Worm (Caenorhabditis elegans) whole organism, early embryonic: ENCODE measurements around the gene seb-3.

Experiments
- B0310.2 ChIP-seq: sonication (generic microtip); optimal IDR thresholded peaks from 2 replicates; lab custom pipeline; 2016; ENCODE audit warnings: mild to moderate bottlenecking, missing genetic modification characterization, missing compliant biosample characterization
- F13C5.2 ChIP-seq: sonication (generic microtip); optimal IDR thresholded peaks from 2 replicates; lab custom pipeline; 2017; ENCODE audit warnings: mild to moderate bottlenecking, missing genetic modification characterization, inconsistent platforms, missing compliant biosample characterization
- aly-1 ChIP-seq: sonication (generic microtip); optimal IDR thresholded peaks from 2 replicates; lab custom pipeline; 2016; ENCODE audit warnings: missing genetic modification characterization, missing compliant biosample characterization
- ama-1 ChIP-seq: fragments of 150-350 bp; optimal IDR thresholded peaks from 2 replicates; lab custom pipeline; 2014
- ceh-13 ChIP-seq: fragments of 200-800 bp; sonication (Bioruptor generic); optimal IDR thresholded peaks from 2 replicates; lab custom pipeline; 2018; ENCODE audit warnings: mild to moderate bottlenecking, missing genetic modification characterization, missing compliant biosample characterization
- ceh-36 ChIP-seq: sonication (generic microtip); optimal IDR thresholded peaks from 2 replicates; lab custom pipeline; 2016; ENCODE audit warnings: missing genetic modification characterization, inconsistent platforms, missing compliant biosample characterization
- ets-7 ChIP-seq: sonication (generic microtip); optimal IDR thresholded peaks from 2 replicates; lab custom pipeline; 2016; ENCODE audit warnings: missing genotype, missing genetic modification characterization, missing compliant biosample characterization
- flt-1 ChIP-seq: fragments of 200-800 bp; sonication (Bioruptor generic); IDR thresholded peaks from 2 replicates; pipeline ENCODE4 v1.3.6; 2022; ENCODE audit warnings: missing genetic modification characterization, missing compliant biosample characterization
- hmbx-1 ChIP-seq: sonication (generic microtip); optimal IDR thresholded peaks from 2 replicates; lab custom pipeline; 2016; ENCODE audit warnings: mild to moderate bottlenecking, missing genetic modification characterization, missing compliant biosample characterization
- hmg-4 ChIP-seq: fragments of 200-800 bp; sonication (Bioruptor generic); optimal IDR thresholded peaks from 2 replicates; lab custom pipeline; 2018; ENCODE audit warnings: mild to moderate bottlenecking, missing genetic modification characterization, missing compliant biosample characterization
- hnd-1 ChIP-seq: sonication (generic microtip); optimal IDR thresholded peaks from 2 replicates; lab custom pipeline; 2016; ENCODE audit warnings: missing genetic modification characterization, missing compliant biosample characterization
- pes-1 ChIP-seq: fragments of 200-800 bp; sonication (Bioruptor generic); IDR thresholded peaks from 2 replicates; pipeline ENCODE4 v1.3.6; 2022; ENCODE audit warnings: missing genetic modification reagents, missing genetic modification characterization, missing compliant biosample characterization
- scrt-1 ChIP-seq: fragments of 200-800 bp; sonication (Bioruptor generic); IDR thresholded peaks from 2 replicates; pipeline ENCODE4 v1.3.6; 2022; ENCODE audit warnings: missing genetic modification characterization, missing compliant biosample characterization
- sea-1 ChIP-seq: fragments of 200-800 bp; sonication (Bioruptor generic); conservative IDR thresholded peaks from 2 replicates; pipeline ENCODE4 v1.3.6; 2022; ENCODE audit warnings: missing genetic modification characterization, missing compliant biosample characterization
- tbx-11 ChIP-seq: fragments of 200-800 bp; sonication (Bioruptor generic); IDR thresholded peaks from 2 replicates; pipeline ENCODE4 v1.3.6; 2022; ENCODE audit warnings: missing genetic modification characterization, missing compliant biosample characterization
- tbx-37 ChIP-seq: fragments of 200-800 bp; sonication (Bioruptor generic); conservative IDR thresholded peaks from 2 replicates; pipeline ENCODE4 v1.3.6; 2022; ENCODE audit warnings: missing genetic modification reagents, missing genetic modification characterization, missing compliant biosample characterization
- tra-4 ChIP-seq: sonication (generic microtip); optimal IDR thresholded peaks from 2 replicates; lab custom pipeline; 2017; ENCODE audit warnings: missing genetic modification characterization, missing compliant biosample characterization

seb-3 gene

DNA sequence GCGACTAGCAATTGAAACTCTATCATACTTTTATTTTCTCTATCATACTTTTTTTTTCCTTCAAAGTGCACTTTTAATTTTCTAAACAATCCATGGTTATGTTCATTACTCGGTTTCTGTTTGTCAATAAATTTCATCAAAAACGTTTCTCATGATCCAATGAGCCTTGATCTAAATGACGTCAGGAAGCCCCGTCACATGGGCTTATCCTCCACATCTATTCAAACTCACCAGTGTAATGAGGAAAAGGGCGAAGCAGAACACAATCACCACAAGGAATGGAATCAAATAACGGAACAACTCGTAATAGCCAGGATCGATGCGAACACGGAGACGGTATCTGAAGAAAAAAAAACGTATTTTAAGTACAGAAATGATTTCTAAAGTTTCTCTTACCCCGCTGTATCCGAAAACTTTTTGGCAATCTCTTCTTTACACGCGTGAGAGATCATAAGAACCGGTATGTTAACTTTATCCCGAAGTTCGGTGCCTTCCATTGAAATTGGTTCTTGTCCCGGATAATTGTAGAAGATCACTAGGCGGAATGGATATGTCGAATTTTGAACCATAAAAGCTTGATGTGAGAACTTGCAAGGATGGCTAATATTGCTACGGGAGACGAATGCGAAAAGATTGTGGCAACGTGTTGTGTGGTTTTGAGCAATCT, 13.1 kb downstream of the seb-3 start:
- no peak for TF ChIP-seq hmg-4 (GFP tag; lab: Kevin White, UChicago)
- no peak for TF ChIP-seq flt-1
- TF ChIP-seq sea-1 (GFP tag; lab: Robert Waterston, UW), result no peak
- no peak for TF ChIP-seq scrt-1 (GFP tag; lab: Robert Waterston, UW)
- no peak for TF ChIP-seq ceh-13 (GFP tag; lab: Kevin White, UChicago)
- no peak for TF ChIP-seq tbx-11
- TF ChIP-seq hnd-1, result no peak
- TF ChIP-seq aly-1 (tag; lab: Kevin White, UChicago), result no peak
- no peak for TF ChIP-seq hmbx-1
- no peak for TF ChIP-seq ama-1 (lab: Kevin White, UChicago)
- TF ChIP-seq tra-4, result no peak
- no peak for TF ChIP-seq ceh-36
- TF ChIP-seq tbx-37 (GFP tag; lab: Robert Waterston, UW), result no peak
- no peak for TF ChIP-seq F13C5.2 (tag; lab: Kevin White, UChicago)
- no peak for TF ChIP-seq B0310.2 (tag; lab: Kevin White, UChicago)
- TF ChIP-seq ets-7, result no peak
- no peak for TF ChIP-seq pes-1 (GFP tag; lab: Robert Waterston, UW)

DNA sequence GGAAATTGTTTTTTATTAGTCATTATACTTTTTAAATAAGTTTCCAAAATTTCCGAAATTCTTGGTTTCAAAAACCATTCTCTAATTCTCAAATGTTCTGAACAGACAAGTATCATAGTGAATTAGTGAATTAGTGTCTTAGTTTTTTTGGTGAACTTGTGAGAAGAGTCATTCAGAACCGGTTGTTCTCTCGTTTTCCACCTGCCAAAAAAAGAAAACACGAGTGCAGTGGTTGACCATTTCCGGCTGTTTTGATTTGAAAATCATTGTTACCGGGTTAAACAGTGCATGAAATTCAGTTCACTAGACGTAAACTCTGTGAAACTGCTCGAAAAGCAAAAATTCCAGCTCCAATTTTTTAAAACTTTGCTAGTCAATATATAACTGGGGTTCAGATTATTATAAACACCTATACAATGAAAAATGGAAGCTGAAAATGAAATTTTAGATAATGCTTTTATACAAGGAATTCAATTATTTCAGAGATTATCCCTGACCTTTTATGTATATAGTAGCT, 13.6 kb downstream of the seb-3 start:
- TF ChIP-seq ceh-13 (GFP tag; lab: Kevin White, UChicago) (no peak), ets-7 (no peak), F13C5.2 (tag; lab: Kevin White, UChicago) (no peak), tbx-37 (GFP tag; lab: Robert Waterston, UW) (no peak), tra-4 (no peak), hmg-4 (GFP tag; lab: Kevin White, UChicago) (no peak), B0310.2 (tag; lab: Kevin White, UChicago) (no peak)

DNA sequence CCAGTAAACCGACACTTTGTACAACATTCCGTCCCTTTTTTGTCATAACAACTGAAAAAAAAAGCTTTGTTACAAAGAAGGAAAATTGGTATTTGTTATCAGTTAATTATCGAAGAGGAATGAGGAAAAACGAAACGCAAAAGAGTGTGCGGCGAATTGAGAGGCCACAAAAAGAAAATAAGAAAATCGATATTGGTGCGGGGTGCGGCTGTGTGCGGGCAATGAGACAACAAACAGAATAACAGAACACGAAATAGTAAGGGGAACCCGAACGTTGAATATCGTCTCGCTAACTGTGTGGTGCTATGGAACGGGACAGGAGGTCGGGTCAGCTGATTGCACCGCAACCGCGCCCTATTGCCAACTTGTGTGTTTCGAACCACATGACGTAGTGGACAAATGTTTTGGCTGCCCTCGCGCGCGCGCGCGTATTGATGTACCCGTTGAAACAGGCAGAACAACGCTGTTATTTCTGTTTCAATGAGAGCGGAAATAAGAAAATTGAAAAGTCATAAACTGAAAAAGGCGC, 14.5 kb downstream of the seb-3 start, which contains the start of gene C18B12.4:
Gene C18B12.4 (minus strand): TSS at position 51 of the 529 bp plus-strand sequence.
- 0 out of 2 replicates have a peak, but pooled peaks have one; percentile 27 for TF ChIP-seq flt-1
- peak; percentile 79 for TF ChIP-seq hmg-4 (GFP tag; lab: Kevin White, UChicago)
- TF ChIP-seq F13C5.2 (tag; lab: Kevin White, UChicago), result peak; percentile 55
- no peak for TF ChIP-seq B0310.2 (tag; lab: Kevin White, UChicago)
- 0 out of 2 replicates have a peak, but pooled peaks have one; percentile 30 for TF ChIP-seq scrt-1 (GFP tag; lab: Robert Waterston, UW)

DNA sequence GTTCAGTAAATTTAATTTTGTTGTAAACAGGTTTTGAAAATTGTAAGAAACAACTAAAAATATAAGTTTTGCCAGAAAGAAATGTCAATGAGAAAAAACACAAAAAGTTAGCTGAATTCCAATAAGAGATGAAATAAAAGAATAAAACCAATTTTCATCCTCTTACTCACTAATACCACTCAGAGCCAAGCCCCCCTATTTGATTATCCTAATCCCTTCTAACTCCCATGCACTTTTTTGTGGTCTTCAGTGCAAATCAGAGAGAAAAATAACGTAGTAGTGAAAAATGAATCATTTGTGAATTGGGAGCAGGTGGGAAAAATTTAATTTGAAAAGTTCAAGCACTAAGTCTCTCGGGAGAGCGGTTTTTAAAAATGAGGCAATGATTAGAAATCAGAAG, 15.2 kb downstream of the seb-3 start:
- no peak for TF ChIP-seq flt-1
- no peak for TF ChIP-seq hnd-1
- peak; percentile 1 for TF ChIP-seq ceh-36
- no peak for TF ChIP-seq tbx-37 (GFP tag; lab: Robert Waterston, UW)

DNA sequence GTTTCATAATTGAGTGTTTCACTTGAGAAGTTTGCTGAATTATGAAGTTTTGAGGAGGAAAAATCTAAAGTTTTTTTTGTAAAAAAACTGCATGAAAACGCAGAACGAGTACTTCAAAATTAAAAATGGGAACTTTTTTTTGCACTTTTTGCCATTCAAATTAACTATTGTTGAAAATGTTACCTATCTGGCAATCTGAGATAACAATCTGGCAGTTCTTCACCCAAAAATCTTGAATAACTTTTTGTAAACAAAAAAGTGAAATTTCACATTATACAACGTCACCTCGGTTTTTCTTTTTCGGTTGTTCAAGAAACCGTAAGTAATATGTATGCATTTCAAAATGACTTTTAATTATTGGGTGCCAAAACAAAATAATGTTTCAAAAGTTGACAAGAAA, 16.4 kb downstream of the seb-3 start:
- TF ChIP-seq tbx-37 (GFP tag; lab: Robert Waterston, UW) (no peak), hnd-1 (no peak), ceh-13 (GFP tag; lab: Kevin White, UChicago) (no peak), hmbx-1 (no peak), ceh-36 (no peak), ama-1 (lab: Kevin White, UChicago) (no peak), B0310.2 (tag; lab: Kevin White, UChicago) (no peak), tra-4 (no peak), tbx-11 (no peak), aly-1 (tag; lab: Kevin White, UChicago) (no peak), ets-7 (no peak), F13C5.2 (tag; lab: Kevin White, UChicago) (no peak), pes-1 (GFP tag; lab: Robert Waterston, UW) (no peak)

DNA sequence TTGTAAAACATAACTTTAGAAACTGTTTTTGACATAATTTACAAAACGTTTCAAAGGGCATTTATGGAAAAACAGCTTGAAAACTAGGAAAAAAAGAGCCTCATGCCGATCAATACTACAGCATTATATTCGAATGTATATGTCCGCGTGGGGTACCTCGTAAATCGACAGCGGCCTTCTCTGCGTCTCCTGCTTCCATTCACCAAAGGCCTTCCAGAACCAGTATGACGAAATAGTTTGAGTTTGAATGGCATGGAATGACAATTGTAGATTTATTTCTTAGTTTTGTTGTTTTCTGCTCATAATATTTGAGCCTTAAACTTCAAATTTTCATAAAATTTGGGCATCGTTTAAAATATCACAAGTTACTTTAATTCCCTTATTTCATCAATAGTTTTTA, 19.3 kb downstream of the seb-3 start:
- TF ChIP-seq ceh-36 (no peak), hmbx-1 (no peak), tbx-11 (no peak), ets-7 (no peak), scrt-1 (GFP tag; lab: Robert Waterston, UW) (no peak), pes-1 (GFP tag; lab: Robert Waterston, UW) (no peak)

DNA sequence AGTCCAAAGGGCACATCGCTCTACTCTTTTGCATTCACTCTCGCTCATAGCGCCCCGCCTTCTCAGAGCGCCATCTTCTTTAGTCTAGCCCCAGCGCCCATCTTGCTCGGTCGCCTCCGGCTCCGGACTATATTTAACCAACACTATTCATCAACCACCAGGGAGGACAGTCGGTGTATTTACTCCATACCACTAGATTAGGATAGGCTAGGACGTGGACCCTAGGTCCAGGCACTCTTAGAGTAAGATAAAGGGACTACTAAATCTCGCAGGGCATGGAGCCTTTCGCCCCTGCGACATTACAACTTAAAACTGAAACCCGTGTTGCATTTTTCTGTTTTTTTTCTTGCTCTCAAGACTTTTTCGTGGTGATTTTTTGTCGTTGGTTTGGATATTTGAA, 21.4 kb downstream of the seb-3 start:
- TF ChIP-seq ama-1 (lab: Kevin White, UChicago), result no peak
- no peak for TF ChIP-seq ceh-36
- no peak for TF ChIP-seq sea-1 (GFP tag; lab: Robert Waterston, UW)
- TF ChIP-seq tbx-37 (GFP tag; lab: Robert Waterston, UW), result no peak
- no peak for TF ChIP-seq aly-1 (tag; lab: Kevin White, UChicago)
- TF ChIP-seq hmg-4 (GFP tag; lab: Kevin White, UChicago), result no peak
- no peak for TF ChIP-seq flt-1
- TF ChIP-seq ets-7, result no peak
- TF ChIP-seq pes-1 (GFP tag; lab: Robert Waterston, UW), result no peak
- no peak for TF ChIP-seq tbx-11
- TF ChIP-seq ceh-13 (GFP tag; lab: Kevin White, UChicago), result no peak
- TF ChIP-seq tra-4, result no peak

DNA sequence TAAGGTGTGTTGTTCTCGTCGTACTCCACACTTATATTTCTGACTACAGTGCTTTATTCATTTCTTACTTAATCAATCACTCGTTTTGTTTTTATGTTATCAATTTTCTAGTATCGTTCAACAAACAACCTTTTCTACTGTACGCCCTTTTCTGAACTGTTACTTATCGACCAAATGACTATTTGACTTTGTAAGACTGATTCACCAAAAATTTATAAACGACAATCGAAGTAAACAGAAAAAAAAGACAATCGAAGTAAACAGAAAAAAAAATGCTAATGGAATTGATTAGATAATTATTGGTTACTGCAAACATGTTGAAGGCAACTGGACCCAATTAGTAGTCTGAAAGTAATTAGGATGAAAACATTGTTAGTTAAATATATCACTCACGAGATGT, 23.9 kb downstream of the seb-3 start:
- no peak for TF ChIP-seq hmbx-1
- no peak for TF ChIP-seq ceh-13 (GFP tag; lab: Kevin White, UChicago)
- no peak for TF ChIP-seq flt-1
- no peak for TF ChIP-seq tbx-11
- no peak for TF ChIP-seq scrt-1 (GFP tag; lab: Robert Waterston, UW)
- no peak for TF ChIP-seq B0310.2 (tag; lab: Kevin White, UChicago)
- no peak for TF ChIP-seq aly-1 (tag; lab: Kevin White, UChicago)
- TF ChIP-seq sea-1 (GFP tag; lab: Robert Waterston, UW), result no peak
- TF ChIP-seq pes-1 (GFP tag; lab: Robert Waterston, UW), result no peak
- TF ChIP-seq hnd-1, result no peak
- TF ChIP-seq ama-1 (lab: Kevin White, UChicago), result no peak
- no peak for TF ChIP-seq ets-7
- no peak for TF ChIP-seq ceh-36
- no peak for TF ChIP-seq hmg-4 (GFP tag; lab: Kevin White, UChicago)
- no peak for TF ChIP-seq tbx-37 (GFP tag; lab: Robert Waterston, UW)
- TF ChIP-seq tra-4, result no peak
- no peak for TF ChIP-seq F13C5.2 (tag; lab: Kevin White, UChicago)
